Worm (Caenorhabditis elegans) whole organism, early embryonic: ENCODE measurements around the gene clec-176.

Experiments used
- F13C5.2 ChIP-seq: sonication (generic microtip); optimal IDR thresholded peaks from 2 replicates; lab custom pipeline; 2017; ENCODE audit warnings: mild to moderate bottlenecking, missing genetic modification characterization, inconsistent platforms, missing compliant biosample characterization
- ama-1 ChIP-seq: fragments of 150-350 bp; optimal IDR thresholded peaks from 2 replicates; lab custom pipeline; 2014
- ceh-36 ChIP-seq: sonication (generic microtip); optimal IDR thresholded peaks from 2 replicates; lab custom pipeline; 2016; ENCODE audit warnings: missing genetic modification characterization, inconsistent platforms, missing compliant biosample characterization
- ets-7 ChIP-seq: sonication (generic microtip); optimal IDR thresholded peaks from 2 replicates; lab custom pipeline; 2016; ENCODE audit warnings: missing genotype, missing genetic modification characterization, missing compliant biosample characterization
- flt-1 ChIP-seq: fragments of 200-800 bp; sonication (Bioruptor generic); IDR thresholded peaks from 2 replicates; pipeline ENCODE4 v1.3.6; 2022; ENCODE audit warnings: missing genetic modification characterization, missing compliant biosample characterization
- hmbx-1 ChIP-seq: sonication (generic microtip); optimal IDR thresholded peaks from 2 replicates; lab custom pipeline; 2016; ENCODE audit warnings: mild to moderate bottlenecking, missing genetic modification characterization, missing compliant biosample characterization
- hmg-4 ChIP-seq: fragments of 200-800 bp; sonication (Bioruptor generic); optimal IDR thresholded peaks from 2 replicates; lab custom pipeline; 2018; ENCODE audit warnings: mild to moderate bottlenecking, missing genetic modification characterization, missing compliant biosample characterization
- hnd-1 ChIP-seq: sonication (generic microtip); optimal IDR thresholded peaks from 2 replicates; lab custom pipeline; 2016; ENCODE audit warnings: missing genetic modification characterization, missing compliant biosample characterization
- pes-1 ChIP-seq: fragments of 200-800 bp; sonication (Bioruptor generic); IDR thresholded peaks from 2 replicates; pipeline ENCODE4 v1.3.6; 2022; ENCODE audit warnings: missing genetic modification reagents, missing genetic modification characterization, missing compliant biosample characterization
- sea-1 ChIP-seq: fragments of 200-800 bp; sonication (Bioruptor generic); conservative IDR thresholded peaks from 2 replicates; pipeline ENCODE4 v1.3.6; 2022; ENCODE audit warnings: missing genetic modification characterization, missing compliant biosample characterization
- tbx-37 ChIP-seq: fragments of 200-800 bp; sonication (Bioruptor generic); conservative IDR thresholded peaks from 2 replicates; pipeline ENCODE4 v1.3.6; 2022; ENCODE audit warnings: missing genetic modification reagents, missing genetic modification characterization, missing compliant biosample characterization

DNA sequence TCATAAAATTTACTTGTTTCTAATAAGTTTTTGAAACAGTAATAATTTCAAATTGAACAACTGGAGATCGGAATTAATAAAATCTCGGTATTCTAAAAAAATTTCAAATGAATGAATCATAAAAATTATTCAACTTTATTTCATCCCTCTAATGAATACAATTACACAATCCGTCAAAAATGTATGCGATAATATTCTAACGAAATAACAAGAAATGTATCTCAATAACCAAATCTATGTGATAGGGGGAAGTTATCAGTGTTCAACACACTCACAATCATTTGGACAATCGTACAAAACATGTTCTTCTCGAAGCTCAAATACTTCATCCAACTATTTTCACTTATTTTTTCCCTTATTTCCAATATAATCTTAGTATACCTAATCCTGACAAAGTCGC, 42.2 kb upstream of the clec-176 start, which contains the start of gene Y9C9A.5:
- TF ChIP-seq tbx-37 (GFP tag; lab: Robert Waterston, UW) = no peak
- no peak for TF ChIP-seq flt-1 (GFP tag; lab: Robert Waterston, UW)
- no peak for TF ChIP-seq sea-1 (GFP tag; lab: Robert Waterston, UW)
- TF ChIP-seq hmg-4 (GFP tag; lab: Kevin White, UChicago) = no peak
- TF ChIP-seq ama-1 (lab: Kevin White, UChicago) = no peak
- TF ChIP-seq ceh-36 (tag; lab: Kevin White, UChicago) = no peak
- TF ChIP-seq ets-7 (tag; lab: Kevin White, UChicago) = no peak
- no peak for TF ChIP-seq hnd-1 (tag; lab: Kevin White, UChicago)
- no peak for TF ChIP-seq F13C5.2 (tag; lab: Kevin White, UChicago)
- no peak for TF ChIP-seq pes-1 (GFP tag; lab: Robert Waterston, UW)
- no peak for TF ChIP-seq hmbx-1 (tag; lab: Kevin White, UChicago)
